Worm (Caenorhabditis elegans): ENCODE measurements around the gene K10D2.5.

Gene K10D2.5

ce11 chrIII:5199577-5199976, 27.1 kb downstream of the K10D2.5 start, which contains the start of gene emb-8:
Gene emb-8, minus strand, starts transcription at chrIII:5199677.
- TF ChIP-seq nhr-67 (tag; optimal IDR thresholded peaks at IDR 0.05) (no peak), ceh-82 (tag; optimal IDR thresholded peaks at IDR 0.05) (no peak), pqm-1 (tag; optimal IDR thresholded peaks at IDR 0.05) (no peak), egl-5 (tag; optimal IDR thresholded peaks at IDR 0.05) (no peak), nhr-77 (tag; optimal IDR thresholded peaks at IDR 0.05) (no peak), ceh-16 (tag; optimal IDR thresholded peaks at IDR 0.05) (no peak), skn-1 (tag; optimal IDR thresholded peaks at IDR 0.05) (no peak), nhr-76 (tag; optimal IDR thresholded peaks at IDR 0.05) (no peak), jun-1 (tag; optimal IDR thresholded peaks at IDR 0.05) (no peak), elt-1 (tag; optimal IDR thresholded peaks at IDR 0.05) (no peak), unc-62 (GFP tag; optimal IDR thresholded peaks at IDR 0.05) (no peak), sea-2 (GFP tag; optimal IDR thresholded peaks at IDR 0.05) (no peak), nhr-12 (tag; optimal IDR thresholded peaks at IDR 0.05) (no peak), R02D3.7 (tag; optimal IDR thresholded peaks at IDR 0.05) (no peak), fkh-10 (GFP tag; optimal IDR thresholded peaks at IDR 0.05) (no peak), nhr-237 (tag; optimal IDR thresholded peaks at IDR 0.05) (no peak)

- TF ChIP-seq mml-1 (tag; optimal IDR thresholded peaks at IDR 0.05) (no peak), nhr-11 (tag; optimal IDR thresholded peaks at IDR 0.05) (no peak), snpc-4 (tag; optimal IDR thresholded peaks at IDR 0.05) (no peak), R02D3.7 (tag; optimal IDR thresholded peaks at IDR 0.05) (no peak), hmg-11 (tag; optimal IDR thresholded peaks at IDR 0.05) (no peak), elt-2 (tag; optimal IDR thresholded peaks at IDR 0.05) (peak; percentile 49), ceh-9 (tag; optimal IDR thresholded peaks at IDR 0.05) (no peak), lsy-12 (tag; optimal IDR thresholded peaks at IDR 0.05) (no peak), ZK546.5 (tag; optimal IDR thresholded peaks at IDR 0.05) (no peak), lin-39 (tag; optimal IDR thresholded peaks at IDR 0.05) (no peak), ztf-4 (tag; optimal IDR thresholded peaks at IDR 0.05) (no peak), sea-2 (GFP tag; optimal IDR thresholded peaks at IDR 0.05) (no peak), nhr-67 (tag; optimal IDR thresholded peaks at IDR 0.05) (no peak), unc-39 (tag; optimal IDR thresholded peaks at IDR 0.05) (no peak), fos-1 (tag; optimal IDR thresholded peaks at IDR 0.05) (no peak), pqm-1 (tag; optimal IDR thresholded peaks at IDR 0.05) (peak; percentile 52), ceh-82 (tag; optimal IDR thresholded peaks at IDR 0.05) (no peak), fkh-2 (tag; optimal IDR thresholded peaks at IDR 0.05) (no peak), nfya-1 (tag; optimal IDR thresholded peaks at IDR 0.05; ENCODE audit: insufficient read depth) (no peak), pha-4 (tag; optimal IDR thresholded peaks at IDR 0.05) (peak; percentile 68), aly-2 (tag; optimal IDR thresholded peaks at IDR 0.05) (no peak), jun-1 (tag; optimal IDR thresholded peaks at IDR 0.05) (peak; percentile 38), nhr-12 (tag; optimal IDR thresholded peaks at IDR 0.05) (no peak)
These were observed 27.8 kb downstream of the K10D2.5 start for ce11 chrIII:5200349-5200748.

- TF ChIP-seq nhr-25 (tag; optimal IDR thresholded peaks at IDR 0.05) (no peak), zag-1 (tag; optimal IDR thresholded peaks at IDR 0.05) (no peak), unc-62 (GFP tag; optimal IDR thresholded peaks at IDR 0.05) (no peak), pha-4 (tag; optimal IDR thresholded peaks at IDR 0.05) (peak; percentile 76), elt-2 (tag; optimal IDR thresholded peaks at IDR 0.05) (peak; percentile 97), pqm-1 (tag; optimal IDR thresholded peaks at IDR 0.05) (peak; percentile 98), jun-1 (tag; optimal IDR thresholded peaks at IDR 0.05) (peak; percentile 45), elt-3 (tag; optimal IDR thresholded peaks at IDR 0.05) (peak in 2 of 3 experiments; percentile 42 to 64), lin-39 (tag; optimal IDR thresholded peaks at IDR 0.05) (no peak), ZK546.5 (tag; optimal IDR thresholded peaks at IDR 0.05) (no peak), elt-1 (tag; optimal IDR thresholded peaks at IDR 0.05) (no peak), aly-2 (tag; optimal IDR thresholded peaks at IDR 0.05) (no peak), nhr-43 (tag; optimal IDR thresholded peaks at IDR 0.05; ENCODE audit: poor library complexity, severe bottlenecking) (no peak), ceh-28 (tag; optimal IDR thresholded peaks at IDR 0.05) (peak; percentile 2), daf-12 (tag; optimal IDR thresholded peaks at IDR 0.05) (no peak), nhr-23 (tag; optimal IDR thresholded peaks at IDR 0.05) (peak; percentile 9), nhr-28 (tag; optimal IDR thresholded peaks at IDR 0.05) (no peak), lin-15B (tag; optimal IDR thresholded peaks at IDR 0.05) (no peak)
These were observed 28.7 kb downstream of the K10D2.5 start for ce11 chrIII:5201267-5201666.
